Worm (Caenorhabditis elegans) whole organism, early embryonic: ENCODE results near the gene dagl-2.

ENCODE experiments used
- ets-7 ChIP-seq: sonication (generic microtip); optimal IDR thresholded peaks from 2 replicates; lab custom pipeline; 2016; ENCODE audit warnings: missing genotype, missing genetic modification characterization, missing compliant biosample characterization
- sea-1 ChIP-seq: fragments of 200-800 bp; sonication (Bioruptor generic); conservative IDR thresholded peaks from 2 replicates; pipeline ENCODE4 v1.3.6; 2022; ENCODE audit warnings: missing genetic modification characterization, missing compliant biosample characterization

ce11 chrIII:761476-761875 lies 21.6 kb downstream of the dagl-2 start, which contains the start of gene nlp-52:
- no peak for TF ChIP-seq sea-1 (GFP tag; lab: Robert Waterston, UW)
- TF ChIP-seq ets-7 (tag; lab: Kevin White, UChicago): no peak
